Fruit fly (Drosophila melanogaster) whole organism, prepupa: ENCODE measurements around the gene tst.

Experiments
- CG6276 ChIP-seq: fragments of 200-800 bp; sonication (Bioruptor generic); optimal IDR thresholded peaks from 2 replicates; lab custom pipeline; 2017; ENCODE audit warnings: missing biosample characterization, mild to moderate bottlenecking, missing genetic modification characterization
- CG6792 ChIP-seq: fragments of 200-800 bp; sonication (Bioruptor generic); optimal IDR thresholded peaks from 3 replicates; lab custom pipeline; 2016; ENCODE audit warnings: missing biosample characterization, missing genetic modification characterization
- Eip75B ChIP-seq: fragments of 200-800 bp; sonication (Bioruptor generic); optimal IDR thresholded peaks from 3 replicates; lab custom pipeline; 2016; ENCODE audit warnings: missing biosample characterization, missing genetic modification characterization
- Smox ChIP-seq: fragments of 200-800 bp; sonication (Bioruptor generic); optimal IDR thresholded peaks from 3 replicates; lab custom pipeline; 2016; ENCODE audit warnings: missing biosample characterization, missing genetic modification characterization
- dsx ChIP-seq: fragments of 200-800 bp; optimal IDR thresholded peaks from 3 replicates; lab custom pipeline; 2019; ENCODE audit warnings: missing biosample characterization, mild to moderate bottlenecking, missing genetic modification characterization, moderate library complexity; ENCODE audit not compliant: poor library complexity, severe bottlenecking
- fd85E ChIP-seq: fragments of 200-800 bp; sonication (Bioruptor generic); optimal IDR thresholded peaks from 3 replicates; lab custom pipeline; 2016; ENCODE audit warnings: missing biosample characterization, missing genetic modification characterization
- salr ChIP-seq, 2 experiments: fragments of 200-800 bp; sonication (Bioruptor generic); optimal IDR thresholded peaks; 3 replicates each; lab custom pipeline; 2016 to 2018; ENCODE audit warnings: missing biosample characterization in 2 of 2, missing genetic modification characterization in 2 of 2, mild to moderate bottlenecking in 1 of 2
- svp ChIP-seq: fragments of 200-800 bp; sonication (Bioruptor generic); peaks from one replicate; lab custom pipeline; 2016; ENCODE audit warnings: missing biosample characterization, missing genetic modification characterization

DNA sequence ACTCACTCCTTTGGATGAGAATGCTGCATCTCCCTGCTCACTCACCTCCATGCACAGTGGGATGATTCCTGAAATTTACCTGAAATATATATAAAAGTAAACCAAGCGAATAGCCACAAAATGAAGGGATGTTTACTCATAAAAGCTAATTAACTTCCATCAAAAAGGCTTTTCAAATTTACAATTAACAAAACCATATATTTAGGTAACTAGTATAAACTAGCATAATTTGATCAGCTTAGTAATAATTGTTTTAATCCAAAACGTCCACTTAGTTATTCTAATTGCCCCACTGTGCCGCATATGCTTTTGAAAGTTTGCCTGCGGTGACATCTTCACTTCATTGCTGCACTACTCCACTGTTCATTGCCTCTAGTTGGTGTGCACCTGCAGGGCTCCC, 11.3 kb upstream of the tst start:
- TF ChIP-seq Eip75B (GFP tag; lab: Kevin White, UChicago) (peak; percentile 90), CG6276 (GFP tag; lab: Kevin White, UChicago) (peak; percentile 84), dsx (GFP tag; lab: Kevin White, UChicago) (peak; percentile 83), fd85E (GFP tag; lab: Kevin White, UChicago) (peak; percentile 37), Smox (GFP tag; lab: Kevin White, UChicago) (peak; percentile 75), salr (GFP tag; optimal IDR thresholded peaks at IDR 0.05; lab: Kevin White, UChicago) (peak; percentile 67 to 84), CG6792 (GFP tag; lab: Kevin White, UChicago) (peak; percentile 77), svp (GFP tag; lab: Kevin White, UChicago) (peak; percentile 88)
